Worm (Caenorhabditis elegans): ENCODE data around the gene twk-22.

ce11 chrX:16354598-16355211, 48.4 kb downstream of the twk-22 start, which contains the start of gene nhr-28:
- TF ChIP-seq nhr-25 (tag; optimal IDR thresholded peaks at IDR 0.05) (no peak), pqm-1 (tag; optimal IDR thresholded peaks at IDR 0.05) (no peak), zag-1 (tag; optimal IDR thresholded peaks at IDR 0.05) (no peak), elt-1 (tag; optimal IDR thresholded peaks at IDR 0.05) (no peak), mdl-1 (tag; optimal IDR thresholded peaks at IDR 0.05) (no peak)

Data from whole organism, L3 larva.